Worm (Caenorhabditis elegans) whole organism, mixed stage, embryonic: ENCODE results near the gene snr-4.

Experiments used
- M03D4.4 ChIP-seq: sonication (generic microtip); optimal IDR thresholded peaks from 2 replicates; lab custom pipeline; 2017; ENCODE audit warnings: mild to moderate bottlenecking, missing genetic modification characterization, missing compliant biosample characterization
- bed-3 ChIP-seq: fragments of 200-800 bp; sonication (Bioruptor generic); optimal IDR thresholded peaks from 3 replicates; lab custom pipeline; 2018; ENCODE audit warnings: mild to moderate bottlenecking, missing genetic modification characterization, moderate library complexity, missing compliant biosample characterization
- blmp-1 ChIP-seq: fragments of 150-350 bp; optimal IDR thresholded peaks from 2 replicates; lab custom pipeline; 2014; ENCODE audit warnings: missing biosample characterization, missing genetic modification characterization
- ceh-39 ChIP-seq: fragments of 150-350 bp; optimal IDR thresholded peaks from 2 replicates; lab custom pipeline; 2014; ENCODE audit warnings: missing biosample characterization, missing genetic modification characterization
- ceh-43 ChIP-seq: fragments of 200-800 bp; sonication (Bioruptor generic); optimal IDR thresholded peaks from 2 replicates; lab custom pipeline; 2018; ENCODE audit warnings: mild to moderate bottlenecking, missing genetic modification characterization, moderate library complexity, missing compliant biosample characterization
- ceh-83 ChIP-seq: fragments of 200-800 bp; sonication (Bioruptor generic); optimal IDR thresholded peaks from 2 replicates; lab custom pipeline; 2018; ENCODE audit warnings: mild to moderate bottlenecking, missing genetic modification characterization, missing compliant biosample characterization
- ces-1 ChIP-seq: fragments of 150-350 bp; optimal IDR thresholded peaks from 2 replicates; lab custom pipeline; 2014; ENCODE audit warnings: missing biosample characterization, missing genetic modification reagents, missing genetic modification characterization
- cnd-1 ChIP-seq: fragments of 200-800 bp; sonication (Bioruptor generic); optimal IDR thresholded peaks from 2 replicates; lab custom pipeline; 2018; ENCODE audit warnings: mild to moderate bottlenecking, missing genetic modification characterization, missing compliant biosample characterization
- drap-1 ChIP-seq: fragments of 200-800 bp; sonication (Bioruptor generic); optimal IDR thresholded peaks from 3 replicates; lab custom pipeline; 2018; ENCODE audit warnings: mild to moderate bottlenecking, missing genetic modification characterization, missing compliant biosample characterization
- elt-1 ChIP-seq: sonication (generic microtip); optimal IDR thresholded peaks from 2 replicates; lab custom pipeline; 2017; ENCODE audit warnings: missing genetic modification characterization, mild to moderate bottlenecking, missing compliant biosample characterization, antibody characterized with exemption, moderate library complexity, borderline replicate concordance; ENCODE audit not compliant: insufficient read depth
- elt-3 ChIP-seq: fragments of 150-350 bp; optimal IDR thresholded peaks from 2 replicates; lab custom pipeline; 2014; ENCODE audit warnings: missing biosample characterization, missing genetic modification characterization
- flh-1 ChIP-seq: fragments of 200-800 bp; sonication (Bioruptor generic); optimal IDR thresholded peaks from 2 replicates; lab custom pipeline; 2018; ENCODE audit warnings: mild to moderate bottlenecking, missing genetic modification characterization, moderate library complexity, missing compliant biosample characterization
- ham-2 ChIP-seq: fragments of 200-800 bp; sonication (Bioruptor generic); optimal IDR thresholded peaks from 2 replicates; lab custom pipeline; 2018; ENCODE audit warnings: mild to moderate bottlenecking, missing genetic modification characterization, missing compliant biosample characterization
- hlh-1 ChIP-seq: fragments of 150-350 bp; optimal IDR thresholded peaks from 2 replicates; lab custom pipeline; 2014; ENCODE audit warnings: missing biosample characterization, missing genetic modification reagents, missing genetic modification characterization
- lin-13 ChIP-seq: fragments of 150-350 bp; optimal IDR thresholded peaks from 2 replicates; lab custom pipeline; 2014; ENCODE audit warnings: missing biosample characterization, missing genetic modification characterization
- lin-32 ChIP-seq: fragments of 200-800 bp; sonication (Bioruptor generic); optimal IDR thresholded peaks from 2 replicates; lab custom pipeline; 2018; ENCODE audit warnings: mild to moderate bottlenecking, missing genetic modification characterization, missing compliant biosample characterization
- lsy-2 ChIP-seq: fragments of 150-350 bp; optimal IDR thresholded peaks from 2 replicates; lab custom pipeline; 2014; ENCODE audit warnings: missing biosample characterization, missing genetic modification characterization
- mab-5 ChIP-seq: fragments of 150-350 bp; optimal IDR thresholded peaks from 2 replicates; lab custom pipeline; 2014; ENCODE audit warnings: missing biosample characterization, missing genetic modification characterization
- mep-1 ChIP-seq: fragments of 150-350 bp; optimal IDR thresholded peaks from 2 replicates; lab custom pipeline; 2017; ENCODE audit warnings: missing biosample characterization, missing genetic modification reagents, missing genetic modification characterization, inconsistent platforms
- mls-2 ChIP-seq: sonication (generic microtip); optimal IDR thresholded peaks from 2 replicates; lab custom pipeline; 2016; ENCODE audit warnings: mild to moderate bottlenecking, missing genetic modification characterization, moderate library complexity, missing compliant biosample characterization
- nhr-12 ChIP-seq: fragments of 150-350 bp; optimal IDR thresholded peaks from 2 replicates; lab custom pipeline; 2014; ENCODE audit warnings: missing biosample characterization, missing genetic modification characterization
- nhr-2 ChIP-seq: fragments of 150-350 bp; optimal IDR thresholded peaks from 2 replicates; lab custom pipeline; 2014; ENCODE audit warnings: missing biosample characterization, missing genetic modification characterization
- nhr-237 ChIP-seq: fragments of 150-350 bp; optimal IDR thresholded peaks from 2 replicates; lab custom pipeline; 2014; ENCODE audit warnings: missing biosample characterization, missing genetic modification characterization
- nhr-28 ChIP-seq: fragments of 150-350 bp; optimal IDR thresholded peaks from 2 replicates; lab custom pipeline; 2014; ENCODE audit warnings: missing biosample characterization, missing genetic modification characterization
- nhr-76 ChIP-seq: sonication (generic microtip); optimal IDR thresholded peaks from 2 replicates; lab custom pipeline; 2017; ENCODE audit warnings: missing biosample characterization, missing genetic modification characterization
- pha-4 ChIP-seq: fragments of 150-350 bp; optimal IDR thresholded peaks from 2 replicates; lab custom pipeline; 2018; ENCODE audit warnings: missing biosample characterization, missing genetic modification reagents, missing genetic modification characterization
- sem-2 ChIP-seq: fragments of 200-800 bp; sonication (Bioruptor generic); optimal IDR thresholded peaks from 2 replicates; lab custom pipeline; 2018; ENCODE audit warnings: mild to moderate bottlenecking, missing genetic modification characterization, missing compliant biosample characterization
- snpc-4 ChIP-seq: fragments of 150-350 bp; optimal IDR thresholded peaks from 2 replicates; lab custom pipeline; 2014; ENCODE audit warnings: missing biosample characterization, missing genetic modification characterization
- sptf-1 ChIP-seq: sonication (generic microtip); optimal IDR thresholded peaks from 2 replicates; lab custom pipeline; 2017; ENCODE audit warnings: mild to moderate bottlenecking, missing genetic modification characterization, moderate library complexity, missing compliant biosample characterization
- tbx-8 ChIP-seq: fragments of 200-800 bp; sonication (Bioruptor generic); optimal IDR thresholded peaks from 2 replicates; lab custom pipeline; 2018; ENCODE audit warnings: mild to moderate bottlenecking, missing genetic modification characterization, moderate library complexity, missing compliant biosample characterization
- unc-120 ChIP-seq: sonication (generic microtip); optimal IDR thresholded peaks from 2 replicates; lab custom pipeline; 2017; ENCODE audit warnings: missing genetic modification characterization, missing compliant biosample characterization; ENCODE audit not compliant: poor library complexity, severe bottlenecking
- unc-39 ChIP-seq: fragments of 150-350 bp; optimal IDR thresholded peaks from 2 replicates; lab custom pipeline; 2014; ENCODE audit warnings: missing biosample characterization, missing genetic modification characterization
- unc-62 ChIP-seq: fragments of 150-350 bp; optimal IDR thresholded peaks from 2 replicates; lab custom pipeline; 2014; ENCODE audit warnings: missing biosample characterization, missing genetic modification reagents, missing genetic modification characterization
- zip-8 ChIP-seq: fragments of 150-350 bp; optimal IDR thresholded peaks from 2 replicates; lab custom pipeline; 2014; ENCODE audit warnings: missing biosample characterization, missing genetic modification characterization
- ztf-11 ChIP-seq: fragments of 150-350 bp; optimal IDR thresholded peaks from 2 replicates; lab custom pipeline; 2014; ENCODE audit warnings: missing biosample characterization, missing genetic modification characterization

Gene snr-4

ce11 chrV:11993706-11994345 is 14.3 kb upstream of the snr-4 start, which contains the start of the genes cyl-1 and C52E4.7:
Gene cyl-1 (minus strand): TSS chrV:11993723.
Gene C52E4.7 (plus strand): TSS chrV:11994295.
- TF ChIP-seq nhr-28 (no peak), unc-39 (tag; lab: Kevin White, UChicago) (no peak), snpc-4 (tag; lab: Kevin White, UChicago) (no peak), lsy-2 (tag; lab: Kevin White, UChicago) (peak; percentile 9), nhr-2 (tag; lab: Kevin White, UChicago) (no peak), ceh-43 (no peak), unc-120 (tag; lab: Kevin White, UChicago) (no peak), lin-32 (GFP tag; lab: Kevin White, UChicago) (no peak), mls-2 (tag; lab: Kevin White, UChicago) (no peak), pha-4 (peak; percentile 51), hlh-1 (tag; lab: Kevin White, UChicago) (no peak), blmp-1 (tag; lab: Kevin White, UChicago) (no peak), ceh-39 (tag; lab: Kevin White, UChicago) (peak; percentile 29), zip-8 (tag; lab: Kevin White, UChicago) (no peak), nhr-237 (tag; lab: Kevin White, UChicago) (peak; percentile 43), mab-5 (tag; lab: Kevin White, UChicago) (no peak), sem-2 (GFP tag; lab: Kevin White, UChicago) (no peak), lin-13 (tag; lab: Kevin White, UChicago) (peak; percentile 49), mep-1 (tag; lab: Kevin White, UChicago) (peak; percentile 83), elt-3 (tag; lab: Kevin White, UChicago) (no peak), unc-62 (GFP tag; lab: Kevin White, UChicago) (no peak), nhr-76 (tag; lab: Kevin White, UChicago) (no peak), drap-1 (GFP tag; lab: Kevin White, UChicago) (no peak), M03D4.4 (no peak), ces-1 (GFP tag; lab: Kevin White, UChicago) (peak; percentile 42), cnd-1 (tag; lab: Kevin White, UChicago) (no peak), sptf-1 (no peak), tbx-8 (GFP tag; lab: Kevin White, UChicago) (no peak), bed-3 (no peak), ham-2 (GFP tag; lab: Kevin White, UChicago) (no peak), ceh-83 (no peak), elt-1 (no peak), ztf-11 (tag; lab: Kevin White, UChicago) (no peak), nhr-12 (tag; lab: Kevin White, UChicago) (no peak), flh-1 (GFP tag; lab: Kevin White, UChicago) (no peak)

- TF ChIP-seq M03D4.4 (no peak), nhr-237 (tag; lab: Kevin White, UChicago) (no peak), ces-1 (GFP tag; lab: Kevin White, UChicago) (peak; percentile 45), mep-1 (tag; lab: Kevin White, UChicago) (no peak), ztf-11 (tag; lab: Kevin White, UChicago) (no peak)
Observed at ce11 chrV:11990511-11991127, 11.1 kb upstream of the snr-4 start.

- TF ChIP-seq unc-120 (tag; lab: Kevin White, UChicago), result no peak
- TF ChIP-seq blmp-1 (tag; lab: Kevin White, UChicago), result peak; percentile 47
Observed at ce11 chrV:11989861-11990260, 10.3 kb upstream of the snr-4 start.
